Worm (Caenorhabditis elegans) whole organism, L4/young adult: ENCODE measurements around the gene ZK632.2.

ENCODE experiments used
- W03F9.2 ChIP-seq: fragments of 150-350 bp; optimal IDR thresholded peaks from 2 replicates; lab custom pipeline; 2014; ENCODE audit warnings: missing biosample characterization, missing genetic modification characterization
- dao-5 ChIP-seq: sonication (generic microtip); optimal IDR thresholded peaks from 2 replicates; lab custom pipeline; 2016; ENCODE audit warnings: missing genotype, missing genetic modification characterization, moderate library complexity, missing compliant biosample characterization
- him-1 ChIP-seq: sonication (generic microtip); optimal IDR thresholded peaks from 2 replicates; lab custom pipeline; 2016; ENCODE audit warnings: missing genotype, missing genetic modification reagents, missing genetic modification characterization, missing compliant biosample characterization

- no peak for TF ChIP-seq him-1 (tag; lab: Kevin White, UChicago)
- no peak for TF ChIP-seq W03F9.2
- TF ChIP-seq dao-5 (tag; lab: Kevin White, UChicago) = no peak
These were observed 26.5 kb upstream of the ZK632.2 start for ce11 chrIII:9772394-9772793.
